Fruit fly (Drosophila melanogaster): Measurements from ENCODE around the gene muc.
A peak's percentile ranks its signal among the peaks of the same experiment; 100 is the strongest.

The muc gene

DNA sequence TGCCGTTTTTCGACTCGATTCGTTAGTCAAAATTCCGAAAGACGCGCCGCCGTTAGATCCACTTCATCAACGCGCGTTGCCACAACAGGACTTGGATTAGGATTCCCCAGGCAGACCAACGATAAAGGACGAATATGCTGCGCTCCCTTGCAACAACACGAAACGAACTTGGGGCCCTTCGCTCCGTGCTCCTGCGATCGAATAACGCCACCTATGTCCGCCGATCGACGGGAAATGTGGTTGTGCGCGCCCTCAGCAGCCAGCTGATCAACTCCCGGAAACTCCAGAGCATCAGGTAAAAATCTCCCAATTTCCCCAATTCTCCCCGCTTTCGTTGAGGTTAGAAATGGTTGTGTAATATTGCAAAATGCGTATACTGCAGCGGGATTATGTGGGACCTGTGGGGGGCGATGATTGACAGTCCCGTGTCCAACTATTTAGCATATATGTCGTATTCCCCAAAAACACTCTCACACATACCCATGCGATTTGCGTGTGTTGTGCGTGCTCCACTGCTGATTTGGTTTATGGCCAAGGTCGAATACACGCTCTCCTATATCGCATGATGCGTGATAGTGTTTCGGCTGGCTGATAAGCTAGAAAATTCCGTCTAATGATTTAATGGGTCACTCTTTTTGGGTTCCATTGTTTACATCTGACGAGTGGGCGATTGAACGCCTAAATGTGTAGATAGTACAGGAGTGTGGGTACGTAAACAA is 560 bp downstream of the muc start:
- TF ChIP-seq pfk (GFP tag; optimal IDR thresholded peaks at IDR 0.05), result peak; percentile 35
- no peak for TF ChIP-seq cad (GFP tag; optimal IDR thresholded peaks at IDR 0.05)
- TF ChIP-seq CG4328 (GFP tag; optimal IDR thresholded peaks at IDR 0.05), result peak; percentile 18
- TF ChIP-seq Med (GFP tag), result peak; percentile 72
- no peak for TF ChIP-seq HLH4C (GFP tag; IDR thresholded peaks at IDR 0.05; ENCODE audit: partially characterized antibody)
- no peak for TF ChIP-seq yki (optimal IDR thresholded peaks at IDR 0.05)
- TF ChIP-seq esg (GFP tag; conservative IDR thresholded peaks at IDR 0.05), result no peak
- no peak for TF ChIP-seq CG2120 (GFP tag; optimal IDR thresholded peaks at IDR 0.05)
- TF ChIP-seq CG10274 (GFP tag; optimal IDR thresholded peaks at IDR 0.05), result no peak
- TF ChIP-seq CG4617 (GFP tag; optimal IDR thresholded peaks at IDR 0.05; ENCODE audit: borderline replicate concordance), result peak; percentile 21
- TF ChIP-seq YL-1 (GFP tag; optimal IDR thresholded peaks at IDR 0.05), result peak; percentile 29
- TF ChIP-seq CG12236 (GFP tag; optimal IDR thresholded peaks at IDR 0.05), result no peak
- TF ChIP-seq trem (tag; optimal IDR thresholded peaks at IDR 0.05), result no peak
- TF ChIP-seq HmgZ (tag; optimal IDR thresholded peaks at IDR 0.05), result peak; percentile 27
- no peak for TF ChIP-seq sob (GFP tag; IDR thresholded peaks at IDR 0.05)
- no peak for TF ChIP-seq dpn (GFP tag; optimal IDR thresholded peaks at IDR 0.05)
- TF ChIP-seq CG32767 (GFP tag; IDR thresholded peaks at IDR 0.05), result no peak
- TF ChIP-seq Rfx (GFP tag; IDR thresholded peaks at IDR 0.05), result no peak
- TF ChIP-seq ftz-f1 (GFP tag; optimal IDR thresholded peaks at IDR 0.05), result peak; percentile 87
- TF ChIP-seq grn (GFP tag; optimal IDR thresholded peaks at IDR 0.05), result peak; percentile 45
- TF ChIP-seq MESR4 (GFP tag; optimal IDR thresholded peaks at IDR 0.05), result peak; percentile 65
- TF ChIP-seq wdn (GFP tag; IDR thresholded peaks at IDR 0.05), result no peak
- TF ChIP-seq CG8359 (GFP tag; optimal IDR thresholded peaks at IDR 0.05; ENCODE audit: borderline replicate concordance), result peak; percentile 19
- TF ChIP-seq CG32532 (GFP tag; IDR thresholded peaks at IDR 0.05), result no peak
- no peak for TF ChIP-seq Camta (GFP tag; optimal IDR thresholded peaks at IDR 0.05)
- no peak for TF ChIP-seq CG30431 (GFP tag; optimal IDR thresholded peaks at IDR 0.05)
- TF ChIP-seq CG17328 (GFP tag; IDR thresholded peaks at IDR 0.05), result 0 out of 2 replicates have a peak, but pooled peaks have one; percentile 4
- peak in 1 of 2 experiments; percentile 29 for TF ChIP-seq crp (GFP tag; optimal IDR thresholded peaks at IDR 0.05)
- peak; percentile 90 for TF ChIP-seq exex (tag; optimal IDR thresholded peaks at IDR 0.05)
- TF ChIP-seq CG2712 (tag; optimal IDR thresholded peaks at IDR 0.05), result no peak
- TF ChIP-seq zf30C (GFP tag; optimal IDR thresholded peaks at IDR 0.05), result no peak
- TF ChIP-seq fu2 (GFP tag; optimal IDR thresholded peaks at IDR 0.05), result no peak
- no peak for TF ChIP-seq CG17385 (GFP tag; optimal IDR thresholded peaks at IDR 0.05)
- no peak for TF ChIP-seq CG17802 (tag; optimal IDR thresholded peaks at IDR 0.05)
- no peak for TF ChIP-seq klu (GFP tag; IDR thresholded peaks at IDR 0.05)
- peak; percentile 26 for TF ChIP-seq CG18599 (GFP tag; optimal IDR thresholded peaks at IDR 0.05)
- TF ChIP-seq sd (tag; optimal IDR thresholded peaks at IDR 0.05), result peak; percentile 86
- TF ChIP-seq nom (GFP tag; optimal IDR thresholded peaks at IDR 0.05), result no peak
- no peak for TF ChIP-seq CG10321 (GFP tag; IDR thresholded peaks at IDR 0.05)
- no peak for TF ChIP-seq sr (GFP tag; IDR thresholded peaks at IDR 0.05)
- TF ChIP-seq Myb (GFP tag; optimal IDR thresholded peaks at IDR 0.05), result no peak
- no peak for TF ChIP-seq Hr78 (GFP tag; optimal IDR thresholded peaks at IDR 0.05)
- peak; percentile 61 for TF ChIP-seq CG10543 (GFP tag; optimal IDR thresholded peaks at IDR 0.05)
- no peak for TF ChIP-seq Dip3 (GFP tag; optimal IDR thresholded peaks at IDR 0.05)
- peak; percentile 13 for TF ChIP-seq PHDP (tag; optimal IDR thresholded peaks at IDR 0.05)
- TF ChIP-seq Nf-YC (tag; optimal IDR thresholded peaks at IDR 0.05), result no peak
- TF ChIP-seq Taf1 (GFP tag; IDR thresholded peaks at IDR 0.05), result no peak
- peak; percentile 57 for TF ChIP-seq cg (GFP tag; optimal IDR thresholded peaks at IDR 0.05)
- TF ChIP-seq mirr (GFP tag; optimal IDR thresholded peaks at IDR 0.05), result peak; percentile 73
- TF ChIP-seq CG7786 (GFP tag; optimal IDR thresholded peaks at IDR 0.05), result no peak

Measured in whole organism, embryonic.